Worm (Caenorhabditis elegans) whole organism, mixed stage, embryonic: Measurements from ENCODE around the gene sra-27.

Experiments
- blmp-1 ChIP-seq: fragments of 150-350 bp; optimal IDR thresholded peaks from 2 replicates; lab custom pipeline; 2014; ENCODE audit warnings: missing biosample characterization, missing genetic modification characterization
- elt-1 ChIP-seq: sonication (generic microtip); optimal IDR thresholded peaks from 2 replicates; lab custom pipeline; 2017; ENCODE audit warnings: missing genetic modification characterization, mild to moderate bottlenecking, missing compliant biosample characterization, antibody characterized with exemption, moderate library complexity, borderline replicate concordance; ENCODE audit not compliant: insufficient read depth
- lin-13 ChIP-seq: fragments of 150-350 bp; optimal IDR thresholded peaks from 2 replicates; lab custom pipeline; 2014; ENCODE audit warnings: missing biosample characterization, missing genetic modification characterization
- mab-5 ChIP-seq: fragments of 150-350 bp; optimal IDR thresholded peaks from 2 replicates; lab custom pipeline; 2014; ENCODE audit warnings: missing biosample characterization, missing genetic modification characterization
- pha-4 ChIP-seq: fragments of 150-350 bp; optimal IDR thresholded peaks from 2 replicates; lab custom pipeline; 2018; ENCODE audit warnings: missing biosample characterization, missing genetic modification reagents, missing genetic modification characterization
- sptf-1 ChIP-seq: sonication (generic microtip); optimal IDR thresholded peaks from 2 replicates; lab custom pipeline; 2017; ENCODE audit warnings: mild to moderate bottlenecking, missing genetic modification characterization, moderate library complexity, missing compliant biosample characterization
- unc-39 ChIP-seq: fragments of 150-350 bp; optimal IDR thresholded peaks from 2 replicates; lab custom pipeline; 2014; ENCODE audit warnings: missing biosample characterization, missing genetic modification characterization
- ztf-11 ChIP-seq: fragments of 150-350 bp; optimal IDR thresholded peaks from 2 replicates; lab custom pipeline; 2014; ENCODE audit warnings: missing biosample characterization, missing genetic modification characterization

- no peak for TF ChIP-seq sptf-1
- TF ChIP-seq mab-5 (tag; lab: Kevin White, UChicago): no peak
- TF ChIP-seq ztf-11 (tag; lab: Kevin White, UChicago): no peak
- no peak for TF ChIP-seq lin-13 (tag; lab: Kevin White, UChicago)
- no peak for TF ChIP-seq unc-39 (tag; lab: Kevin White, UChicago)
- no peak for TF ChIP-seq elt-1 (tag; lab: Kevin White, UChicago)
- TF ChIP-seq pha-4 (tag; lab: Kevin White, UChicago): no peak
- no peak for TF ChIP-seq blmp-1 (tag; lab: Kevin White, UChicago)
These were observed 32.8 kb upstream of the sra-27 start, which contains the start of gene utp-20 for ce11 chrII:6535957-6536424.
